Worm (Caenorhabditis elegans) whole organism, L4 larva: ENCODE measurements around the gene K07H8.11.
A peak's percentile ranks its signal among the peaks of the same experiment; 100 is the strongest.

Source experiments
- D1046.2 ChIP-seq: fragments of 200-800 bp; sonication (Bioruptor generic); IDR thresholded peaks from 2 replicates; pipeline ENCODE4 v1.3.6; 2022; ENCODE audit warnings: missing genetic modification characterization, missing compliant biosample characterization
- F10B5.3 ChIP-seq: sonication (generic microtip); optimal IDR thresholded peaks from 2 replicates; lab custom pipeline; 2016; ENCODE audit warnings: mild to moderate bottlenecking, missing genetic modification characterization, missing compliant biosample characterization
- F26F4.8 ChIP-seq: fragments of 200-800 bp; sonication (Bioruptor generic); conservative IDR thresholded peaks from 2 replicates; pipeline ENCODE4 v1.3.6; 2022; ENCODE audit warnings: missing genetic modification characterization, missing compliant biosample characterization
- F44E2.7 ChIP-seq: fragments of 200-800 bp; sonication (Bioruptor generic); IDR thresholded peaks from 2 replicates; pipeline ENCODE4 v2.1.2; 2022; ENCODE audit warnings: missing genetic modification characterization, missing compliant biosample characterization
- R02D3.7 ChIP-seq: fragments of 150-350 bp; sonication (generic microtip); optimal IDR thresholded peaks from 3 replicates; lab custom pipeline; 2014; ENCODE audit warnings: missing biosample characterization, missing genetic modification characterization
- T20F7.1 ChIP-seq: fragments of 200-800 bp; sonication (Bioruptor generic); optimal IDR thresholded peaks from 2 replicates; lab custom pipeline; 2018; ENCODE audit warnings: mild to moderate bottlenecking, missing genetic modification characterization, missing compliant biosample characterization
- Y105C5A.15 ChIP-seq: fragments of 200-800 bp; sonication (Bioruptor generic); IDR thresholded peaks from 2 replicates; pipeline ENCODE4 v1.3.6; 2022; ENCODE audit warnings: missing genetic modification characterization, missing compliant biosample characterization
- Y5F2A.4 ChIP-seq: fragments of 200-800 bp; sonication (Bioruptor generic); optimal IDR thresholded peaks from 2 replicates; lab custom pipeline; 2018; ENCODE audit warnings: mild to moderate bottlenecking, missing genetic modification characterization, missing compliant biosample characterization
- Y75B8A.6 ChIP-seq: fragments of 200-800 bp; sonication (Bioruptor generic); IDR thresholded peaks from 2 replicates; pipeline ENCODE4 v1.3.6; 2022; ENCODE audit warnings: missing genetic modification reagents, missing genetic modification characterization, missing compliant biosample characterization
- ZK546.5 ChIP-seq, 2 experiments: sonication (generic microtip); optimal IDR thresholded peaks; 2 replicates each; lab custom pipeline; 2017; ENCODE audit warnings: missing biosample characterization in 2 of 2, missing genetic modification characterization in 2 of 2
- aha-1 ChIP-seq: fragments of 150-350 bp; peaks from one replicate; lab custom pipeline; 2014; ENCODE audit warnings: missing biosample characterization, missing genetic modification characterization
- arid-1 ChIP-seq: fragments of 200-800 bp; sonication (Bioruptor generic); conservative IDR thresholded peaks from 2 replicates; pipeline ENCODE4 v1.3.6; 2022; ENCODE audit warnings: missing genetic modification reagents, missing genetic modification characterization, missing compliant biosample characterization
- ceh-20 ChIP-seq: fragments of 200-800 bp; sonication (Bioruptor generic); IDR thresholded peaks from 2 replicates; pipeline ENCODE4 v1.3.6; 2022; ENCODE audit warnings: missing genetic modification reagents, missing genetic modification characterization, missing compliant biosample characterization
- ceh-28 ChIP-seq: fragments of 150-350 bp; optimal IDR thresholded peaks from 2 replicates; lab custom pipeline; 2014; ENCODE audit warnings: missing biosample characterization, missing genetic modification reagents, missing genetic modification characterization
- ceh-44 ChIP-seq: fragments of 200-800 bp; sonication (Bioruptor generic); IDR thresholded peaks from 2 replicates; pipeline ENCODE4 v1.3.6; 2022; ENCODE audit warnings: missing genetic modification reagents, missing genetic modification characterization, missing compliant biosample characterization
- ceh-62 ChIP-seq: sonication (generic microtip); optimal IDR thresholded peaks from 2 replicates; lab custom pipeline; 2017; ENCODE audit warnings: missing biosample characterization, missing genetic modification characterization
- ceh-82 ChIP-seq: sonication (generic microtip); optimal IDR thresholded peaks from 2 replicates; lab custom pipeline; 2017; ENCODE audit warnings: missing biosample characterization, missing genetic modification characterization
- ces-1 ChIP-seq: fragments of 150-350 bp; sonication (generic microtip); optimal IDR thresholded peaks from 4 replicates; lab custom pipeline; 2014; ENCODE audit warnings: missing biosample characterization, missing genetic modification reagents, missing genetic modification characterization
- daf-12 ChIP-seq: fragments of 150-350 bp; optimal IDR thresholded peaks from 2 replicates; lab custom pipeline; 2014; ENCODE audit warnings: missing biosample characterization, missing genetic modification reagents, missing genetic modification characterization
- daf-16 ChIP-seq, 3 experiments: sonication (generic microtip); optimal IDR thresholded peaks; 2 replicates each; lab custom pipeline; 2016 to 2017; ENCODE audit warnings: missing genetic modification characterization in 3 of 3, missing genetic modification reagents in 3 of 3, mild to moderate bottlenecking in 2 of 3, missing compliant biosample characterization in 2 of 3, missing biosample characterization in 1 of 3, moderate library complexity in 1 of 3
- daf-19 ChIP-seq: fragments of 200-800 bp; sonication (Bioruptor generic); conservative IDR thresholded peaks from 2 replicates; pipeline ENCODE4 v1.3.6; 2022; ENCODE audit warnings: missing genetic modification characterization, missing compliant biosample characterization
- daf-8 ChIP-seq: fragments of 200-800 bp; sonication (Bioruptor generic); IDR thresholded peaks from 2 replicates; pipeline ENCODE4 v1.3.6; 2022; ENCODE audit warnings: missing genetic modification characterization, missing compliant biosample characterization
- dmd-8 ChIP-seq: fragments of 200-800 bp; sonication (Bioruptor generic); IDR thresholded peaks from 2 replicates; pipeline ENCODE4 v1.3.6; 2022; ENCODE audit warnings: missing genetic modification characterization, missing compliant biosample characterization
- dmd-9 ChIP-seq: fragments of 200-800 bp; sonication (Bioruptor generic); IDR thresholded peaks from 2 replicates; pipeline ENCODE4 v1.3.6; 2022; ENCODE audit warnings: missing genetic modification reagents, missing genetic modification characterization, missing compliant biosample characterization
- dpl-1 ChIP-seq: fragments of 150-350 bp; optimal IDR thresholded peaks from 2 replicates; lab custom pipeline; 2014; ENCODE audit warnings: missing biosample characterization, missing genetic modification reagents, missing genetic modification characterization
- egl-27 ChIP-seq: sonication (generic microtip); optimal IDR thresholded peaks from 3 replicates; lab custom pipeline; 2017; ENCODE audit warnings: missing biosample characterization, missing genetic modification reagents, missing genetic modification characterization
- gei-8 ChIP-seq: fragments of 200-800 bp; sonication (Bioruptor generic); optimal IDR thresholded peaks from 2 replicates; lab custom pipeline; 2018; ENCODE audit warnings: mild to moderate bottlenecking, missing genetic modification characterization, missing compliant biosample characterization
- hlh-30 ChIP-seq: sonication (generic microtip); optimal IDR thresholded peaks from 2 replicates; lab custom pipeline; 2017; ENCODE audit warnings: antibody characterized with exemption, mild to moderate bottlenecking, missing genetic modification characterization, missing compliant biosample characterization; ENCODE audit not compliant: insufficient read depth
- jun-1 ChIP-seq: fragments of 150-350 bp; optimal IDR thresholded peaks from 2 replicates; lab custom pipeline; 2014; ENCODE audit warnings: missing biosample characterization, missing genetic modification reagents, missing genetic modification characterization
- lin-1 ChIP-seq: fragments of 200-800 bp; sonication (Bioruptor generic); IDR thresholded peaks from 2 replicates; pipeline ENCODE4 v1.3.6; 2022; ENCODE audit warnings: missing genetic modification reagents, missing genetic modification characterization, missing compliant biosample characterization
- lin-39 ChIP-seq: fragments of 150-350 bp; optimal IDR thresholded peaks from 2 replicates; lab custom pipeline; 2014; ENCODE audit warnings: missing biosample characterization, missing genetic modification reagents, missing genetic modification characterization
- lsy-2 ChIP-seq, 2 experiments: fragments of 150-350 bp in 1 of 2; sonication (generic microtip) in 1 of 2; optimal IDR thresholded peaks; 2 replicates each; lab custom pipeline; 2014 to 2017; ENCODE audit warnings: missing biosample characterization in 2 of 2, missing genetic modification characterization in 2 of 2
- mdl-1 ChIP-seq, 2 experiments: fragments of 150-350 bp in 1 of 2; sonication (generic microtip) in 1 of 2; optimal IDR thresholded peaks; 2 replicates each; lab custom pipeline; 2014 to 2017; ENCODE audit warnings: missing biosample characterization in 2 of 2, missing genetic modification characterization in 2 of 2
- mes-2 ChIP-seq: sonication (generic microtip); optimal IDR thresholded peaks from 2 replicates; lab custom pipeline; 2016; ENCODE audit warnings: missing genotype, mild to moderate bottlenecking, missing genetic modification characterization, missing compliant biosample characterization; ENCODE audit not compliant: poor library complexity, severe bottlenecking
- mxl-2 ChIP-seq: fragments of 200-800 bp; sonication (Bioruptor generic); conservative IDR thresholded peaks from 2 replicates; pipeline ENCODE4 v1.3.6; 2022; ENCODE audit warnings: missing genetic modification reagents, missing genetic modification characterization, missing compliant biosample characterization
- nhr-102 ChIP-seq: sonication (generic microtip); optimal IDR thresholded peaks from 2 replicates; lab custom pipeline; 2016; ENCODE audit warnings: mild to moderate bottlenecking, missing genetic modification characterization, moderate library complexity, missing compliant biosample characterization
- nhr-11 ChIP-seq: fragments of 150-350 bp; optimal IDR thresholded peaks from 2 replicates; lab custom pipeline; 2014; ENCODE audit warnings: missing biosample characterization, missing genetic modification characterization
- nhr-111 ChIP-seq: fragments of 200-800 bp; sonication (Bioruptor generic); optimal IDR thresholded peaks from 2 replicates; lab custom pipeline; 2018; ENCODE audit warnings: mild to moderate bottlenecking, missing genetic modification characterization, missing compliant biosample characterization
- nhr-41 ChIP-seq: fragments of 200-800 bp; sonication (Bioruptor generic); IDR thresholded peaks from 2 replicates; pipeline ENCODE4 v1.3.6; 2022; ENCODE audit warnings: missing genetic modification reagents, missing genetic modification characterization, missing compliant biosample characterization
- nhr-76 ChIP-seq: fragments of 150-350 bp; optimal IDR thresholded peaks from 2 replicates; lab custom pipeline; 2014; ENCODE audit warnings: missing biosample characterization, missing genetic modification characterization
- pha-4 ChIP-seq, 2 experiments: fragments of 150-350 bp in 1 of 2; fragments of 200-800 bp in 1 of 2; sonication (Bioruptor generic) in 1 of 2; IDR thresholded peaks in 1 of 2; optimal IDR thresholded peaks in 1 of 2; 2 replicates each; pipeline versions ENCODE4 v1.3.6 to Lab custom; 2014 to 2022; ENCODE audit warnings: missing genetic modification characterization in 2 of 2, missing genetic modification reagents in 2 of 2, missing biosample characterization in 1 of 2, missing compliant biosample characterization in 1 of 2
- php-3 ChIP-seq: fragments of 200-800 bp; sonication (Bioruptor generic); IDR thresholded peaks from 2 replicates; pipeline ENCODE4 v1.3.6; 2022; ENCODE audit warnings: missing genetic modification reagents, missing genetic modification characterization, missing compliant biosample characterization
- pqm-1 ChIP-seq: sonication (generic microtip); optimal IDR thresholded peaks from 2 replicates; lab custom pipeline; 2017; ENCODE audit warnings: missing biosample characterization, missing genetic modification characterization
- rbr-2 ChIP-seq: sonication (generic microtip); optimal IDR thresholded peaks from 2 replicates; lab custom pipeline; 2016; ENCODE audit warnings: missing genotype, missing genetic modification characterization, missing compliant biosample characterization
- sdz-12 ChIP-seq: fragments of 200-800 bp; sonication (Bioruptor generic); optimal IDR thresholded peaks from 2 replicates; lab custom pipeline; 2018; ENCODE audit warnings: mild to moderate bottlenecking, missing genetic modification characterization, missing compliant biosample characterization
- spr-1 ChIP-seq: sonication (generic microtip); optimal IDR thresholded peaks from 2 replicates; lab custom pipeline; 2016; ENCODE audit warnings: mild to moderate bottlenecking, missing genetic modification characterization, missing compliant biosample characterization
- unc-62 ChIP-seq, 3 experiments: fragments of 150-350 bp in 1 of 3; sonication (generic microtip); optimal IDR thresholded peaks in 2 of 3; peaks in 1 of 3; 1 replicate in 1 of 3; 2 replicates in 2 of 3; lab custom pipeline; 2014 to 2017; ENCODE audit warnings: missing biosample characterization in 3 of 3, missing genetic modification characterization in 3 of 3, missing genetic modification reagents in 3 of 3, missing genotype in 1 of 3
- zfp-2 ChIP-seq: sonication (generic microtip); optimal IDR thresholded peaks from 2 replicates; lab custom pipeline; 2016; ENCODE audit warnings: mild to moderate bottlenecking, missing genetic modification characterization, missing compliant biosample characterization
- ztf-7 ChIP-seq: fragments of 150-350 bp; optimal IDR thresholded peaks from 2 replicates; lab custom pipeline; 2014; ENCODE audit warnings: missing biosample characterization, missing genetic modification characterization

The K07H8.11 gene

ce11 chrIV:8252856-8253255, 22.3 kb downstream of the K07H8.11 start (continued):
- peak; percentile 81; the same call in 1 of the 2 replicates for TF ChIP-seq ceh-20 (GFP tag; lab: Robert Waterston, UW)
- no peak for TF ChIP-seq mes-2
- peak; percentile 78 for TF ChIP-seq nhr-41 (GFP tag; lab: Robert Waterston, UW)
- TF ChIP-seq mxl-2 (GFP tag; lab: Robert Waterston, UW) = peak; percentile 72
- peak; percentile 83; the same call in 1 of the 2 replicates for TF ChIP-seq lin-1
- peak; percentile 98 for TF ChIP-seq F26F4.8 (GFP tag; lab: Robert Waterston, UW)
- TF ChIP-seq gei-8 = peak; percentile 63
- TF ChIP-seq F10B5.3 = peak; percentile 56
- peak; percentile 97 for TF ChIP-seq dmd-8 (GFP tag; lab: Robert Waterston, UW)
- no peak for TF ChIP-seq ZK546.5 (tag; optimal IDR thresholded peaks at IDR 0.05; lab: Kevin White, UChicago)
- peak; percentile 77 for TF ChIP-seq hlh-30 (tag; lab: Kevin White, UChicago)
- TF ChIP-seq pha-4 (GFP tag; IDR thresholded peaks at IDR 0.05; lab: Robert Waterston, UW) = peak; percentile 95
- TF ChIP-seq pha-4 (tag; optimal IDR thresholded peaks at IDR 0.05; lab: Kevin White, UChicago) = no peak
- TF ChIP-seq sdz-12 = peak; percentile 83
- peak; percentile 92 for TF ChIP-seq arid-1
- TF ChIP-seq rbr-2 = peak; percentile 72
- peak; percentile 68 for TF ChIP-seq spr-1 (tag; lab: Kevin White, UChicago)
- TF ChIP-seq nhr-11 (tag; lab: Kevin White, UChicago) = no peak
- TF ChIP-seq jun-1 = no peak
- TF ChIP-seq aha-1 (tag; lab: Kevin White, UChicago) = peak; percentile 95
- TF ChIP-seq daf-19 (GFP tag; lab: Robert Waterston, UW) = peak; percentile 93
- TF ChIP-seq D1046.2 (GFP tag; lab: Robert Waterston, UW) = peak; percentile 83; the same call in 1 of the 2 replicates
- TF ChIP-seq Y5F2A.4 (GFP tag; lab: Kevin White, UChicago) = peak; percentile 82
- TF ChIP-seq lin-39 (tag; lab: Kevin White, UChicago) = no peak
- TF ChIP-seq lsy-2 (tag; optimal IDR thresholded peaks at IDR 0.05; lab: Kevin White, UChicago) = peak in 1 of 2 experiments; percentile 67
- TF ChIP-seq pqm-1 (tag; lab: Kevin White, UChicago) = peak; percentile 46
- 0 out of 2 replicates have a peak, but pooled peaks have one; percentile 49 for TF ChIP-seq dmd-9
- no peak for TF ChIP-seq ceh-28 (tag; lab: Kevin White, UChicago)
- 0 out of 2 replicates have a peak, but pooled peaks have one; percentile 45 for TF ChIP-seq daf-8 (GFP tag; lab: Robert Waterston, UW)
- TF ChIP-seq dpl-1 (GFP tag; lab: Kevin White, UChicago) = no peak
- TF ChIP-seq zfp-2 (tag; lab: Kevin White, UChicago) = peak; percentile 56
- peak; percentile 37 to 90 for TF ChIP-seq daf-16 (GFP tag; optimal IDR thresholded peaks at IDR 0.05; lab: Kevin White, UChicago)
- TF ChIP-seq daf-16 (tag; optimal IDR thresholded peaks at IDR 0.05; lab: Kevin White, UChicago) = peak; percentile 76
- TF ChIP-seq F44E2.7 (GFP tag; lab: Robert Waterston, UW) = peak; percentile 96
- peak; percentile 1 to 71 for TF ChIP-seq mdl-1 (tag; optimal IDR thresholded peaks at IDR 0.05; lab: Kevin White, UChicago)
- TF ChIP-seq ceh-62 (tag; lab: Kevin White, UChicago) = no peak
- TF ChIP-seq ztf-7 (tag; lab: Kevin White, UChicago) = no peak
- peak; percentile 93; the same call in 1 of the 2 replicates for TF ChIP-seq Y105C5A.15 (GFP tag; lab: Robert Waterston, UW)
- peak; percentile 55 for TF ChIP-seq nhr-111 (GFP tag; lab: Kevin White, UChicago)
- TF ChIP-seq php-3 (GFP tag; lab: Robert Waterston, UW) = peak; percentile 84
- TF ChIP-seq nhr-102 = peak; percentile 84
- TF ChIP-seq Y75B8A.6 (GFP tag; lab: Robert Waterston, UW) = no peak
- TF ChIP-seq ceh-82 = no peak
- peak; percentile 58 for TF ChIP-seq T20F7.1
- TF ChIP-seq egl-27 (tag; lab: Kevin White, UChicago) = no peak
- no peak for TF ChIP-seq nhr-76 (tag; lab: Kevin White, UChicago)
- TF ChIP-seq ceh-44 = no peak
- TF ChIP-seq unc-62 (GFP tag; optimal IDR thresholded peaks at IDR 0.05 in 1 of 2; lab: Kevin White, UChicago) = no peak
- no peak for TF ChIP-seq unc-62 (tag; optimal IDR thresholded peaks at IDR 0.05; lab: Kevin White, UChicago)
- no peak for TF ChIP-seq daf-12 (tag; lab: Kevin White, UChicago)
- no peak for TF ChIP-seq ces-1 (GFP tag; lab: Kevin White, UChicago)
- TF ChIP-seq R02D3.7 (tag; lab: Kevin White, UChicago) = no peak
